Worm (Caenorhabditis elegans): Measurements from ENCODE around the gene F58G6.3.
A peak's percentile ranks its signal among the peaks of the same experiment; 100 is the strongest.

The F58G6.3 gene

DNA sequence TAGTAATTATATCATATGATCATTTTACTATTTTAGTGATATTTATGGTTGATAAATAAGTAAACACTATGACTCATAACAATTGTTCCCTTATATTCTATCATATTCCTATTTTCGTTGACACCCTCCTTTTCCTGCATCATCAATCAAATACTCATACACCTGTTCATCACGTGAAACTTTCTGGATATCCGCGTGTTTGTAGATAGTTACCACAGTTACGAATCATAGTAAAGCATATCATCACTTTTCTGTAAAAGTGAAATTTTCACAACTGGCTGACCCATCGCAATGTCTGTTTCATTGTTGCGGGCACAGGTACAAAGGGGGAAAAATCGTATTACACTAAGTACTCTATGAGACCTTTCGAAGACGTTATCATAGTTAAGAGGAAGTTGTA lies 19.4 kb upstream of the F58G6.3 start:
- no peak for TF ChIP-seq swsn-7 (tag; optimal IDR thresholded peaks at IDR 0.05)
- peak; percentile 62 for TF ChIP-seq blmp-1 (tag; optimal IDR thresholded peaks at IDR 0.05)
- TF ChIP-seq xbp-1 (tag; optimal IDR thresholded peaks at IDR 0.05), result no peak
- peak; percentile 73 for TF ChIP-seq nhr-85 (tag)

DNA sequence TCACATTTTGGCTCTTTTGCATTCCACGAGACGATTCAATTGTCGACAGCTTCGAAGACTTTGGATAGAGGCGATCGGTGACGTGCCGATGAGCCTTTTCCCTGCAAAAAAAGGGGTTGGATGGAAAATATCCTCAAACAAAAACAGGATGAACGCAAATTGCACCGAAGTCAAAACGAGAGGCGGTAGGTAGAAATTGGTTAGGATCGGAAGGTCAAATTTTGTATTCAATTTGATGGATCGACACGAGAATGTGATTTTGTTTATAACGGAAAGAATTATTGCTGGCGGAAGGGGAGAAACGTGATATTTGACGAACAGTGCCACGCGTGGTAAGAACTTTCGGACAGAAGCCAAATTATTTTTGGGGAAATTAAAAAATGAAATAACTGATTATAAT lies 18.5 kb upstream of the F58G6.3 start, which contains the start of gene mca-1:
TSS of gene mca-1 (minus strand) at position 101 of the 400 bp plus-strand sequence.
- TF ChIP-seq ceh-63 (GFP tag; optimal IDR thresholded peaks at IDR 0.05), result no peak
- TF ChIP-seq efl-1 (optimal IDR thresholded peaks at IDR 0.05), result no peak
- TF ChIP-seq efl-1 (GFP tag; optimal IDR thresholded peaks at IDR 0.05 in 1 of 2), result no peak
- TF ChIP-seq lin-15B (tag; optimal IDR thresholded peaks at IDR 0.05), result no peak
- TF ChIP-seq nhr-47 (tag; optimal IDR thresholded peaks at IDR 0.05), result no peak
- no peak for TF ChIP-seq zip-4 (GFP tag; optimal IDR thresholded peaks at IDR 0.05)
- no peak for TF ChIP-seq pax-3 (tag; optimal IDR thresholded peaks at IDR 0.05)
- no peak for TF ChIP-seq hlh-4 (tag; optimal IDR thresholded peaks at IDR 0.05)
- TF ChIP-seq isw-1 (GFP tag; IDR thresholded peaks at IDR 0.05), result no peak
- no peak for TF ChIP-seq lin-35 (GFP tag; optimal IDR thresholded peaks at IDR 0.05)

ce11 chrIV:9641925-9642324 lies 11.4 kb upstream of the F58G6.3 start, which contains the start of gene del-2:
TSS of gene del-2 (minus strand) at chrIV:9642025.
- peak; percentile 6 for TF ChIP-seq nhr-47 (tag; optimal IDR thresholded peaks at IDR 0.05)
- TF ChIP-seq fkh-8 (tag; optimal IDR thresholded peaks at IDR 0.05), result peak; percentile 67
- TF ChIP-seq F16B12.6 (tag; optimal IDR thresholded peaks at IDR 0.05), result no peak
- peak; percentile 17 for TF ChIP-seq dsc-1 (tag; optimal IDR thresholded peaks at IDR 0.05)

- no peak for TF ChIP-seq nhr-84 (tag; optimal IDR thresholded peaks at IDR 0.05)
- TF ChIP-seq unc-62 (GFP tag; optimal IDR thresholded peaks at IDR 0.05), result no peak
- no peak for TF ChIP-seq hpl-2 (GFP tag; optimal IDR thresholded peaks at IDR 0.05)
- no peak for TF ChIP-seq egl-27 (tag; optimal IDR thresholded peaks at IDR 0.05)
- TF ChIP-seq zip-4 (GFP tag; optimal IDR thresholded peaks at IDR 0.05), result no peak
- no peak for TF ChIP-seq xbp-1 (tag; optimal IDR thresholded peaks at IDR 0.05)
- no peak for TF ChIP-seq nhr-71 (tag; optimal IDR thresholded peaks at IDR 0.05)
- TF ChIP-seq C34B4.2 (tag; optimal IDR thresholded peaks at IDR 0.05), result no peak
- no peak for TF ChIP-seq sptf-1 (tag; optimal IDR thresholded peaks at IDR 0.05)
- no peak for TF ChIP-seq elt-3 (tag; optimal IDR thresholded peaks at IDR 0.05)
- TF ChIP-seq swsn-7 (tag; optimal IDR thresholded peaks at IDR 0.05), result no peak
- TF ChIP-seq unc-86 (tag; optimal IDR thresholded peaks at IDR 0.05), result no peak
- TF ChIP-seq nhr-12 (tag; optimal IDR thresholded peaks at IDR 0.05), result no peak
These were observed 10.1 kb upstream of the F58G6.3 start, which contains the start of gene degl-2 for ce11 chrIV:9643188-9643587. TSS of gene degl-2 (plus strand) at chrIV:9643488.

- TF ChIP-seq swsn-7 (tag; optimal IDR thresholded peaks at IDR 0.05) (peak; percentile 19), jun-1 (tag; optimal IDR thresholded peaks at IDR 0.05) (peak; percentile 2), skn-1 (tag; optimal IDR thresholded peaks at IDR 0.05) (peak; percentile 1), lir-3 (tag; optimal IDR thresholded peaks at IDR 0.05; ENCODE audit: poor library complexity) (peak; percentile 2), efl-1 (optimal IDR thresholded peaks at IDR 0.05) (peak; percentile 47 to 62), efl-1 (GFP tag; optimal IDR thresholded peaks at IDR 0.05 in 1 of 2) (no peak), lsy-2 (tag; optimal IDR thresholded peaks at IDR 0.05) (peak; percentile 20 to 60), tbx-2 (tag; optimal IDR thresholded peaks at IDR 0.05) (peak; percentile 15), nhr-85 (tag) (peak; percentile 57), nhr-20 (tag; optimal IDR thresholded peaks at IDR 0.05) (peak; percentile 35), elt-3 (tag; optimal IDR thresholded peaks at IDR 0.05) (peak in 1 of 6 experiments; percentile 8), ceh-82 (tag; optimal IDR thresholded peaks at IDR 0.05) (peak in 1 of 3 experiments; percentile 1), C34B4.2 (tag; optimal IDR thresholded peaks at IDR 0.05) (no peak), dpl-1 (GFP tag; optimal IDR thresholded peaks at IDR 0.05) (peak in 2 of 3 experiments; percentile 1 to 19), irx-1 (tag; optimal IDR thresholded peaks at IDR 0.05) (no peak), blmp-1 (tag; optimal IDR thresholded peaks at IDR 0.05) (peak; percentile 75), zip-4 (GFP tag; optimal IDR thresholded peaks at IDR 0.05) (no peak), mep-1 (tag; optimal IDR thresholded peaks at IDR 0.05) (peak; percentile 65), pax-3 (tag; optimal IDR thresholded peaks at IDR 0.05) (no peak), rnt-1 (tag; optimal IDR thresholded peaks at IDR 0.05) (peak; percentile 45), ceh-8 (GFP tag; optimal IDR thresholded peaks at IDR 0.05) (no peak), vab-15 (tag; optimal IDR thresholded peaks at IDR 0.05) (no peak), snu-23 (GFP tag; optimal IDR thresholded peaks at IDR 0.05) (peak; percentile 58), lin-35 (GFP tag; optimal IDR thresholded peaks at IDR 0.05) (peak; percentile 41), lin-14 (GFP tag; optimal IDR thresholded peaks at IDR 0.05) (peak; percentile 83), fkh-10 (GFP tag; optimal IDR thresholded peaks at IDR 0.05) (no peak), nhr-71 (tag; optimal IDR thresholded peaks at IDR 0.05) (peak; percentile 37)
These were observed 5.5 kb upstream of the F58G6.3 start, which contains the start of gene amph-1 for ce11 chrIV:9647789-9648361. TSS of gene amph-1 (minus strand) at chrIV:9647873.

Data from whole organism, L1 larva.